Comparison of ENCODE assay signal across 3 worm cellular contexts in genomic region chrIII:8254938-8255337, ce11.
A peak's percentile ranks its signal among the peaks of the same experiment; 100 is the strongest.
TF ChIP-seq lines count a peak whose summit lies in the region.

TSS of gene F09G8.5 (plus strand) at chrIII:8254975.

TF ChIP-seq in whole organism, L1 larva, 84 proteins besides CTCF, POLR2A, EP300 and RAD21:
- no peak for TF ChIP-seq nhr-20 (tag; optimal IDR thresholded peaks at IDR 0.05; lab: Kevin White, UChicago)
- TF ChIP-seq sptf-1 (tag; optimal IDR thresholded peaks at IDR 0.05; lab: Kevin White, UChicago) = no peak
- no peak for TF ChIP-seq nhr-84 (tag; optimal IDR thresholded peaks at IDR 0.05; lab: Kevin White, UChicago)
- TF ChIP-seq lin-14 (GFP tag; optimal IDR thresholded peaks at IDR 0.05; lab: Kevin White, UChicago) = peak; percentile 54
- no peak for TF ChIP-seq mep-1 (tag; optimal IDR thresholded peaks at IDR 0.05; lab: Kevin White, UChicago)
- no peak for TF ChIP-seq lir-3 (tag; optimal IDR thresholded peaks at IDR 0.05; lab: Kevin White, UChicago; ENCODE audit: poor library complexity)
- TF ChIP-seq nhr-237 (tag; optimal IDR thresholded peaks at IDR 0.05; lab: Kevin White, UChicago) = no peak
- TF ChIP-seq ceh-90 (tag; optimal IDR thresholded peaks at IDR 0.05; lab: Kevin White, UChicago) = no peak
TF ChIP-seq in whole organism, L1 larva: peak in this region for 1.

TF ChIP-seq in whole organism, L2 larva, 48 proteins besides CTCF, POLR2A, EP300 and RAD21:
- TF ChIP-seq mab-5 (tag; optimal IDR thresholded peaks at IDR 0.05; lab: Kevin White, UChicago) = no peak
- no peak for TF ChIP-seq lin-39 (tag; optimal IDR thresholded peaks at IDR 0.05; lab: Kevin White, UChicago)
- no peak for TF ChIP-seq nhr-12 (tag; optimal IDR thresholded peaks at IDR 0.05; lab: Kevin White, UChicago)
- TF ChIP-seq unc-55 (GFP tag; optimal IDR thresholded peaks at IDR 0.05; lab: Kevin White, UChicago) = peak; percentile 81
- TF ChIP-seq ztf-11 (tag; optimal IDR thresholded peaks at IDR 0.05; lab: Kevin White, UChicago) = no peak
- no peak for TF ChIP-seq alr-1 (tag; optimal IDR thresholded peaks at IDR 0.05; lab: Kevin White, UChicago)

TF ChIP-seq in whole organism, L3 larva, 47 proteins besides CTCF, POLR2A, EP300 and RAD21:
- TF ChIP-seq ama-1 (optimal IDR thresholded peaks at IDR 0.05; lab: Kevin White, UChicago) (no peak), lin-39 (tag; optimal IDR thresholded peaks at IDR 0.05; lab: Kevin White, UChicago) (peak; percentile 53)
TF ChIP-seq in whole organism, L3 larva: peak in this region for 1.
